Fruit fly (Drosophila melanogaster) whole organism, adult: ENCODE data around the gene slou.

ENCODE experiments used
- CG11617 ChIP-seq: fragments of 200-800 bp; sonication (Bioruptor generic); optimal IDR thresholded peaks from 2 replicates; lab custom pipeline; 2017; ENCODE audit warnings: mild to moderate bottlenecking, missing biosample characterization, missing genetic modification reagents, missing genetic modification characterization
- CG1620 ChIP-seq: fragments of 200-800 bp; sonication (Bioruptor generic); optimal IDR thresholded peaks from 2 replicates; lab custom pipeline; 2016; ENCODE audit warnings: missing biosample characterization, missing genetic modification characterization
- CG7045 ChIP-seq: fragments of 200-800 bp; sonication (Bioruptor generic); optimal IDR thresholded peaks from 2 replicates; lab custom pipeline; 2017; ENCODE audit warnings: missing biosample characterization, mild to moderate bottlenecking, missing genetic modification characterization
- CG7101 ChIP-seq: fragments of 200-800 bp; sonication (Bioruptor generic); optimal IDR thresholded peaks from 2 replicates; lab custom pipeline; 2018; ENCODE audit warnings: missing biosample characterization, mild to moderate bottlenecking, missing genetic modification characterization, moderate library complexity
- Clk ChIP-seq: fragments of 200-800 bp; sonication (Bioruptor generic); optimal IDR thresholded peaks from 2 replicates; lab custom pipeline; 2017; ENCODE audit warnings: missing biosample characterization, missing genetic modification characterization
- Crg-1 ChIP-seq: fragments of 200-800 bp; sonication (Bioruptor generic); optimal IDR thresholded peaks from 2 replicates; lab custom pipeline; 2016; ENCODE audit warnings: missing biosample characterization, missing genetic modification characterization
- Mnt ChIP-seq: fragments of 200-800 bp; sonication (Bioruptor generic); optimal IDR thresholded peaks from 2 replicates; lab custom pipeline; 2016; ENCODE audit warnings: missing biosample characterization, mild to moderate bottlenecking, missing genetic modification characterization
- cnc ChIP-seq, 2 experiments: fragments of >200 bp; optimal IDR thresholded peaks; 2 replicates each; lab custom pipeline; 2017
- tj ChIP-seq: fragments of 200-800 bp; sonication (Bioruptor generic); optimal IDR thresholded peaks from 3 replicates; lab custom pipeline; 2017; ENCODE audit warnings: missing biosample characterization, mild to moderate bottlenecking, missing genetic modification characterization, moderate library complexity

- TF ChIP-seq CG11617 (GFP tag; lab: Kevin White, UChicago) (no peak), CG7101 (tag; lab: Kevin White, UChicago) (no peak), tj (GFP tag; lab: Kevin White, UChicago) (no peak), Crg-1 (GFP tag; lab: Kevin White, UChicago) (no peak), CG1620 (GFP tag; lab: Kevin White, UChicago) (no peak), cnc (optimal IDR thresholded peaks at IDR 0.05; lab: Kevin White, UChicago) (no peak), Mnt (GFP tag; lab: Kevin White, UChicago) (no peak), CG7045 (GFP tag; lab: Kevin White, UChicago) (no peak), Clk (GFP tag; lab: Kevin White, UChicago) (no peak)
Measured at dm6 chr3R:21501263-21501824, 55.6 kb downstream of the slou start.
